Worm (Caenorhabditis elegans) whole organism, late embryonic: ENCODE results near the gene aat-4.

ENCODE experiments used
- C38D4.7 ChIP-seq: fragments of 200-800 bp; sonication (Bioruptor generic); optimal IDR thresholded peaks from 2 replicates; lab custom pipeline; 2018; ENCODE audit warnings: mild to moderate bottlenecking, missing genetic modification characterization, moderate library complexity, missing compliant biosample characterization
- K02D7.2 ChIP-seq: sonication (generic microtip); optimal IDR thresholded peaks from 2 replicates; lab custom pipeline; 2017; ENCODE audit warnings: mild to moderate bottlenecking, missing genetic modification characterization, missing compliant biosample characterization
- Y22D7AL.16 ChIP-seq: sonication (generic microtip); optimal IDR thresholded peaks from 2 replicates; lab custom pipeline; 2016; ENCODE audit warnings: missing genetic modification characterization, missing compliant biosample characterization
- ahr-1 ChIP-seq: sonication (generic microtip); optimal IDR thresholded peaks from 2 replicates; lab custom pipeline; 2016; ENCODE audit warnings: missing genetic modification characterization, missing compliant biosample characterization
- ama-1 ChIP-seq: fragments of 150-350 bp; optimal IDR thresholded peaks from 2 replicates; lab custom pipeline; 2014
- ceh-14 ChIP-seq: sonication (generic microtip); optimal IDR thresholded peaks from 2 replicates; lab custom pipeline; 2016; ENCODE audit warnings: missing genotype, missing genetic modification characterization, missing compliant biosample characterization
- ceh-22 ChIP-seq: sonication (generic microtip); optimal IDR thresholded peaks from 2 replicates; lab custom pipeline; 2017; ENCODE audit warnings: missing biosample characterization, missing genetic modification characterization
- ceh-24 ChIP-seq: sonication (generic microtip); optimal IDR thresholded peaks from 2 replicates; lab custom pipeline; 2016; ENCODE audit warnings: mild to moderate bottlenecking, missing genetic modification characterization, missing compliant biosample characterization
- ceh-30 ChIP-seq: fragments of 150-350 bp; optimal IDR thresholded peaks from 2 replicates; lab custom pipeline; 2014; ENCODE audit warnings: missing biosample characterization, missing genetic modification characterization
- ceh-31 ChIP-seq: sonication (generic microtip); optimal IDR thresholded peaks from 2 replicates; lab custom pipeline; 2016; ENCODE audit warnings: missing genetic modification characterization, missing compliant biosample characterization
- ceh-34 ChIP-seq: sonication (generic microtip); optimal IDR thresholded peaks from 2 replicates; lab custom pipeline; 2016; ENCODE audit warnings: mild to moderate bottlenecking, missing genetic modification characterization, missing compliant biosample characterization
- ceh-45 ChIP-seq: fragments of 200-800 bp; sonication (Bioruptor generic); IDR thresholded peaks from 2 replicates; pipeline ENCODE4 v1.3.6; 2022; ENCODE audit warnings: missing genetic modification reagents, missing genetic modification characterization, missing compliant biosample characterization
- ceh-48 ChIP-seq: sonication (generic microtip); optimal IDR thresholded peaks from 2 replicates; lab custom pipeline; 2016; ENCODE audit warnings: missing genetic modification characterization, inconsistent platforms, missing compliant biosample characterization
- ceh-9 ChIP-seq: sonication (generic microtip); optimal IDR thresholded peaks from 2 replicates; lab custom pipeline; 2016; ENCODE audit warnings: mild to moderate bottlenecking, missing genetic modification characterization, inconsistent platforms, missing compliant biosample characterization
- che-1 ChIP-seq: sonication (generic microtip); optimal IDR thresholded peaks from 2 replicates; lab custom pipeline; 2016; ENCODE audit warnings: mild to moderate bottlenecking, missing genetic modification characterization, missing compliant biosample characterization
- dve-1 ChIP-seq: sonication (generic microtip); optimal IDR thresholded peaks from 2 replicates; lab custom pipeline; 2017; ENCODE audit warnings: antibody characterized with exemption, mild to moderate bottlenecking, missing genetic modification characterization, missing compliant biosample characterization
- elt-2 ChIP-seq: sonication (generic microtip); optimal IDR thresholded peaks from 2 replicates; lab custom pipeline; 2016; ENCODE audit warnings: missing genetic modification reagents, missing genetic modification characterization, missing compliant biosample characterization
- ets-4 ChIP-seq: sonication (generic microtip); optimal IDR thresholded peaks from 2 replicates; lab custom pipeline; 2016; ENCODE audit warnings: missing genetic modification characterization, missing compliant biosample characterization
- eyg-1 ChIP-seq: sonication (generic microtip); optimal IDR thresholded peaks from 2 replicates; lab custom pipeline; 2016; ENCODE audit warnings: missing genotype, missing genetic modification characterization, missing compliant biosample characterization
- fkh-6 ChIP-seq: sonication (generic microtip); optimal IDR thresholded peaks from 2 replicates; lab custom pipeline; 2016; ENCODE audit warnings: missing genetic modification characterization, missing compliant biosample characterization
- lin-11 ChIP-seq: fragments of 200-800 bp; sonication (Bioruptor generic); optimal IDR thresholded peaks from 2 replicates; lab custom pipeline; 2018; ENCODE audit warnings: mild to moderate bottlenecking, missing genetic modification characterization, missing compliant biosample characterization
- mec-3 ChIP-seq: sonication (generic microtip); optimal IDR thresholded peaks from 2 replicates; lab custom pipeline; 2016; ENCODE audit warnings: borderline replicate concordance, missing genetic modification characterization, missing compliant biosample characterization
- nfya-1 ChIP-seq: sonication (generic microtip); optimal IDR thresholded peaks from 2 replicates; lab custom pipeline; 2017; ENCODE audit warnings: missing genetic modification characterization, mild to moderate bottlenecking, missing compliant biosample characterization, antibody characterized with exemption, moderate library complexity
- nhr-232 ChIP-seq: sonication (generic microtip); optimal IDR thresholded peaks from 2 replicates; lab custom pipeline; 2016; ENCODE audit warnings: missing genetic modification characterization, missing compliant biosample characterization
- pag-3 ChIP-seq: sonication (generic microtip); optimal IDR thresholded peaks from 2 replicates; lab custom pipeline; 2016; ENCODE audit warnings: missing compliant biosample characterization, missing genetic modification characterization, borderline replicate concordance
- pax-1 ChIP-seq: fragments of 150-350 bp; optimal IDR thresholded peaks from 2 replicates; lab custom pipeline; 2014; ENCODE audit warnings: missing biosample characterization, missing genetic modification characterization
- pha-2 ChIP-seq: sonication (generic microtip); optimal IDR thresholded peaks from 2 replicates; lab custom pipeline; 2017; ENCODE audit warnings: mild to moderate bottlenecking, missing genetic modification characterization, missing compliant biosample characterization
- pha-4 ChIP-seq: fragments of 150-350 bp; optimal IDR thresholded peaks from 2 replicates; lab custom pipeline; 2018; ENCODE audit warnings: missing biosample characterization, missing genetic modification reagents, missing genetic modification characterization
- pqm-1 ChIP-seq: sonication (generic microtip); optimal IDR thresholded peaks from 2 replicates; lab custom pipeline; 2016; ENCODE audit warnings: missing genetic modification characterization, missing compliant biosample characterization
- ref-2 ChIP-seq: sonication (generic microtip); optimal IDR thresholded peaks from 2 replicates; lab custom pipeline; 2016; ENCODE audit warnings: missing genetic modification characterization, missing compliant biosample characterization
- sdc-2 ChIP-seq: sonication (generic microtip); optimal IDR thresholded peaks from 2 replicates; lab custom pipeline; 2016; ENCODE audit warnings: missing genotype, missing genetic modification characterization, missing compliant biosample characterization
- sox-2 ChIP-seq: fragments of 200-800 bp; sonication (Bioruptor generic); IDR thresholded peaks from 2 replicates; pipeline ENCODE4 v1.3.6; 2022; ENCODE audit warnings: missing genetic modification reagents, missing genetic modification characterization, missing compliant biosample characterization
- tbx-2 ChIP-seq: sonication (generic microtip); optimal IDR thresholded peaks from 2 replicates; lab custom pipeline; 2016; ENCODE audit warnings: missing genetic modification characterization, missing compliant biosample characterization
- tbx-7 ChIP-seq: sonication (generic microtip); optimal IDR thresholded peaks from 2 replicates; lab custom pipeline; 2016; ENCODE audit warnings: missing genotype, missing genetic modification characterization, missing compliant biosample characterization
- ttx-3 ChIP-seq: sonication (generic microtip); optimal IDR thresholded peaks from 2 replicates; lab custom pipeline; 2016; ENCODE audit warnings: missing genetic modification reagents, missing genetic modification characterization, missing compliant biosample characterization
- unc-42 ChIP-seq: sonication (generic microtip); optimal IDR thresholded peaks from 2 replicates; lab custom pipeline; 2016; ENCODE audit warnings: missing genotype, missing genetic modification characterization, missing compliant biosample characterization
- unc-55 ChIP-seq: sonication (generic microtip); optimal IDR thresholded peaks from 2 replicates; lab custom pipeline; 2017; ENCODE audit warnings: missing biosample characterization, missing genetic modification reagents, missing genetic modification characterization
- unc-86 ChIP-seq: sonication (generic microtip); optimal IDR thresholded peaks from 2 replicates; lab custom pipeline; 2016; ENCODE audit warnings: missing genetic modification characterization, missing compliant biosample characterization
- zip-5 ChIP-seq: sonication (generic microtip); optimal IDR thresholded peaks from 2 replicates; lab custom pipeline; 2016; ENCODE audit warnings: missing genetic modification characterization, missing compliant biosample characterization

Gene aat-4

DNA sequence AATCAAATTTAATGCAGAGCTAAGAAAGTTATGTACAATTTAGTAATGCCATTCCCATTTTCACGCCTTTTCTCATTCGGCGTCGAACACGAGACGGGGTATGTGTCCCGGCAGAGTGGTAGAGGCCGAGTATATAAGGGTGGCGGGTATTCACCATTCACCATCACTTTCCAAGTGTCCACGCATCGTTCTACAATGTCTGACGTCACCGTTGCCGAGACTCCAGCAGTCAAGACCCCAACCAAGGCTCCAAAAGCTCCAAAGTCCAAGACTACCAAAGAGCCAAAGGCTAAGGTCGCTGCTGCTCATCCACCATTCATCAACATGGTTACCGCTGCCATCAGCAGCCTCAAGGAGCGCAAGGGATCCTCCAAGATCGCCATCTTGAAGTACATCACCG, 18.6 kb upstream of the aat-4 start, which contains the start of gene hil-2:
hil-2 (plus strand) TSS at position 160 of the 400 bp plus-strand sequence.
- TF ChIP-seq unc-55 (GFP tag; lab: Kevin White, UChicago): no peak
- no peak for TF ChIP-seq dve-1
- no peak for TF ChIP-seq ceh-30 (tag; lab: Kevin White, UChicago)
- TF ChIP-seq pha-4 (tag; lab: Kevin White, UChicago): no peak
- no peak for TF ChIP-seq ets-4 (tag; lab: Kevin White, UChicago)
- no peak for TF ChIP-seq sdc-2 (tag; lab: Kevin White, UChicago)
- TF ChIP-seq pha-2 (tag; lab: Kevin White, UChicago): no peak
- TF ChIP-seq elt-2 (tag; lab: Kevin White, UChicago): peak; percentile 26
- no peak for TF ChIP-seq pax-1 (tag; lab: Kevin White, UChicago)
- TF ChIP-seq unc-42: no peak
- no peak for TF ChIP-seq ceh-48 (tag; lab: Kevin White, UChicago)
- no peak for TF ChIP-seq ttx-3 (tag; lab: Kevin White, UChicago)
- TF ChIP-seq ceh-14: no peak
- TF ChIP-seq K02D7.2 (tag; lab: Kevin White, UChicago): no peak
- TF ChIP-seq sox-2 (GFP tag; lab: Robert Waterston, UW): no peak
- TF ChIP-seq ceh-24: no peak
- no peak for TF ChIP-seq ahr-1
- TF ChIP-seq tbx-7 (tag; lab: Kevin White, UChicago): no peak
- TF ChIP-seq nhr-232: no peak
- TF ChIP-seq ama-1: peak; percentile 34
- peak; percentile 53 for TF ChIP-seq ceh-31 (tag; lab: Kevin White, UChicago)
- TF ChIP-seq che-1 (tag; lab: Kevin White, UChicago): no peak
- TF ChIP-seq ceh-9 (tag; lab: Kevin White, UChicago): no peak
- no peak for TF ChIP-seq nfya-1 (tag; lab: Kevin White, UChicago)
- TF ChIP-seq mec-3 (tag; lab: Kevin White, UChicago): no peak
- TF ChIP-seq ceh-45: no peak

- TF ChIP-seq C38D4.7: no peak
Observed at ce11 chrIV:6290741-6291140, 15.2 kb upstream of the aat-4 start, which contains the start of gene srv-24. Gene srv-24 (minus strand): TSS chrIV:6290841.

DNA sequence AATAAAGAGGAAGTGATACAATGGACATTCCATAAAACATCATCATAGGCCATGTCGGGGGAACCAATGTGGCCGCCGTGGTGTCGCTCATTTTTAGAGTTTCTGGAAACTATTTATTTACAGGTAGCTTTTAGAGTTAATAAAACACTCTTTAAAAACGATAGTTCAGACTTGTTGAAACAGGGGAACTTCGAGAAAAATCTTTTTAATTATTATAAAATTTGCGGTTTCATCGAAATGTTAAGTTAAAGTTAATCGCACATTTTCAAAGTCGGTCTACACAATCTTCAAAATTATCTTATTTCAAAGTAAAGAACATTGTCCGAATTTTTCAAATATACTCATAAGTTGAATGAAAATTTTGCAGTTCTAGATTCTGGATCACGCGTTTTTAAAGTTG, 8.8 kb upstream of the aat-4 start, which contains the start of gene ops-1:
ops-1 (minus strand) TSS at position 101 of the 400 bp plus-strand sequence.
- TF ChIP-seq pag-3 (tag; lab: Kevin White, UChicago) (no peak), ama-1 (no peak), sox-2 (GFP tag; lab: Robert Waterston, UW) (no peak), pax-1 (tag; lab: Kevin White, UChicago) (no peak), pqm-1 (tag; lab: Kevin White, UChicago) (no peak), Y22D7AL.16 (no peak), elt-2 (tag; lab: Kevin White, UChicago) (no peak), tbx-2 (tag; lab: Kevin White, UChicago) (no peak), fkh-6 (no peak), zip-5 (tag; lab: Kevin White, UChicago) (no peak), dve-1 (no peak), ceh-22 (tag; lab: Kevin White, UChicago) (no peak), ets-4 (tag; lab: Kevin White, UChicago) (no peak), ceh-34 (no peak), ref-2 (tag; lab: Kevin White, UChicago) (no peak), lin-11 (tag; lab: Kevin White, UChicago) (no peak), sdc-2 (tag; lab: Kevin White, UChicago) (no peak), unc-42 (no peak), K02D7.2 (tag; lab: Kevin White, UChicago) (no peak)
- TF ChIP-seq, all 69 proteins: peak for 0

ce11 chrIV:6282143-6282542, 6.6 kb upstream of the aat-4 start, which contains the start of gene srv-32:
Gene srv-32 (minus strand): TSS chrIV:6282243.
- no peak for TF ChIP-seq unc-86 (tag; lab: Kevin White, UChicago)
- TF ChIP-seq eyg-1 (tag; lab: Kevin White, UChicago): no peak
- no peak for TF ChIP-seq ceh-14
- TF ChIP-seq nhr-232: no peak
